Worm (Caenorhabditis elegans) whole organism, L1 larva: ENCODE data around the gene F09G2.1.

Experiments used
- C34B4.2 ChIP-seq: sonication (generic microtip); optimal IDR thresholded peaks from 2 replicates; lab custom pipeline; 2017; ENCODE audit warnings: mild to moderate bottlenecking, missing genetic modification characterization, missing compliant biosample characterization
- Y116A8C.19 ChIP-seq: sonication (generic microtip); optimal IDR thresholded peaks from 2 replicates; lab custom pipeline; 2016; ENCODE audit warnings: missing compliant biosample characterization, missing genetic modification characterization, borderline replicate concordance
- blmp-1 ChIP-seq: fragments of 150-350 bp; optimal IDR thresholded peaks from 2 replicates; lab custom pipeline; 2014; ENCODE audit warnings: missing biosample characterization, missing genetic modification characterization
- ceh-90 ChIP-seq: sonication (generic microtip); optimal IDR thresholded peaks from 2 replicates; lab custom pipeline; 2016; ENCODE audit warnings: missing genetic modification characterization, missing compliant biosample characterization
- ces-1 ChIP-seq: fragments of 150-350 bp; optimal IDR thresholded peaks from 2 replicates; lab custom pipeline; 2014; ENCODE audit warnings: missing biosample characterization, missing genetic modification reagents, missing genetic modification characterization
- dpl-1 ChIP-seq, 3 experiments: fragments of 150-350 bp in 2 of 3; sonication (generic microtip) in 1 of 3; optimal IDR thresholded peaks; 2 replicates each; lab custom pipeline; 2014 to 2017; ENCODE audit warnings: missing biosample characterization in 3 of 3, missing genetic modification characterization in 3 of 3, missing genetic modification reagents in 3 of 3
- efl-1 ChIP-seq, 4 experiments: fragments of 150-350 bp; optimal IDR thresholded peaks in 3 of 4; peaks in 1 of 4; 1 replicate in 1 of 4; 2 replicates in 3 of 4; lab custom pipeline; 2014; ENCODE audit warnings: missing biosample characterization in 2 of 4, missing genetic modification characterization in 2 of 4, missing genetic modification reagents in 2 of 4
- egl-13 ChIP-seq: sonication (generic microtip); optimal IDR thresholded peaks from 2 replicates; lab custom pipeline; 2016; ENCODE audit warnings: missing genotype, missing genetic modification reagents, missing genetic modification characterization, missing compliant biosample characterization
- egl-27 ChIP-seq, 2 experiments: fragments of 150-350 bp in 1 of 2; sonication (generic microtip); optimal IDR thresholded peaks; 3 replicates each; lab custom pipeline; 2017 to 2018; ENCODE audit warnings: missing biosample characterization in 2 of 2, missing genetic modification characterization in 2 of 2, missing genetic modification reagents in 2 of 2
- elt-2 ChIP-seq: sonication (generic microtip); optimal IDR thresholded peaks from 2 replicates; lab custom pipeline; 2016; ENCODE audit warnings: missing genetic modification characterization, mild to moderate bottlenecking, inconsistent platforms, missing compliant biosample characterization, missing genetic modification reagents
- elt-3 ChIP-seq, 6 experiments: fragments of 150-350 bp in 1 of 6; sonication (generic microtip); optimal IDR thresholded peaks; 2 replicates each; lab custom pipeline; 2017 to 2018; ENCODE audit warnings: missing biosample characterization in 6 of 6, missing genetic modification characterization in 6 of 6, inconsistent platforms in 1 of 6
- fkh-8 ChIP-seq: sonication (generic microtip); optimal IDR thresholded peaks from 2 replicates; lab custom pipeline; 2016; ENCODE audit warnings: mild to moderate bottlenecking, missing genetic modification characterization, missing compliant biosample characterization
- hlh-17 ChIP-seq: fragments of 200-800 bp; sonication (Bioruptor generic); optimal IDR thresholded peaks from 2 replicates; lab custom pipeline; 2018; ENCODE audit warnings: missing genetic modification characterization, mild to moderate bottlenecking, missing compliant biosample characterization, moderate library complexity, borderline replicate concordance
- isw-1 ChIP-seq: fragments of 200-800 bp; sonication (Bioruptor generic); IDR thresholded peaks from 2 replicates; pipeline ENCODE4 v1.3.6; 2022; ENCODE audit warnings: missing genetic modification characterization, missing compliant biosample characterization
- jun-1 ChIP-seq: fragments of 150-350 bp; optimal IDR thresholded peaks from 2 replicates; lab custom pipeline; 2014; ENCODE audit warnings: missing biosample characterization, missing genetic modification reagents, missing genetic modification characterization
- lin-14 ChIP-seq: fragments of 200-800 bp; sonication (Bioruptor generic); optimal IDR thresholded peaks from 2 replicates; lab custom pipeline; 2018; ENCODE audit warnings: mild to moderate bottlenecking, missing genetic modification characterization, moderate library complexity, missing compliant biosample characterization
- lin-15B ChIP-seq: fragments of 150-350 bp; sonication (generic microtip); optimal IDR thresholded peaks from 3 replicates; lab custom pipeline; 2014; ENCODE audit warnings: missing biosample characterization, missing genetic modification characterization
- lsy-2 ChIP-seq, 2 experiments: fragments of 150-350 bp; optimal IDR thresholded peaks; 2 replicates each; lab custom pipeline; 2014; ENCODE audit warnings: missing biosample characterization in 2 of 2, missing genetic modification characterization in 2 of 2
- mep-1 ChIP-seq: fragments of 150-350 bp; optimal IDR thresholded peaks from 2 replicates; lab custom pipeline; 2014; ENCODE audit warnings: missing biosample characterization, missing genetic modification characterization
- nhr-11 ChIP-seq: fragments of 150-350 bp; optimal IDR thresholded peaks from 2 replicates; lab custom pipeline; 2014; ENCODE audit warnings: missing biosample characterization, missing genetic modification characterization
- nhr-12 ChIP-seq: sonication (generic microtip); optimal IDR thresholded peaks from 2 replicates; lab custom pipeline; 2017; ENCODE audit warnings: missing biosample characterization, missing genetic modification characterization
- nhr-19 ChIP-seq: fragments of 200-800 bp; sonication (Bioruptor generic); conservative IDR thresholded peaks from 2 replicates; pipeline ENCODE4 v1.3.6; 2022; ENCODE audit warnings: missing genetic modification characterization, missing compliant biosample characterization
- nhr-20 ChIP-seq: sonication (generic microtip); optimal IDR thresholded peaks from 2 replicates; lab custom pipeline; 2016; ENCODE audit warnings: mild to moderate bottlenecking, missing genetic modification characterization, missing compliant biosample characterization
- nhr-47 ChIP-seq: sonication (generic microtip); optimal IDR thresholded peaks from 2 replicates; lab custom pipeline; 2016; ENCODE audit warnings: mild to moderate bottlenecking, missing genetic modification characterization, moderate library complexity, missing compliant biosample characterization
- nhr-77 ChIP-seq: fragments of 150-350 bp; optimal IDR thresholded peaks from 2 replicates; lab custom pipeline; 2014; ENCODE audit warnings: missing biosample characterization, missing genetic modification characterization
- nhr-90 ChIP-seq: sonication (generic microtip); optimal IDR thresholded peaks from 2 replicates; lab custom pipeline; 2016; ENCODE audit warnings: mild to moderate bottlenecking, missing genetic modification characterization, missing compliant biosample characterization; ENCODE audit not compliant: poor library complexity
- pag-3 ChIP-seq: sonication (generic microtip); optimal IDR thresholded peaks from 2 replicates; lab custom pipeline; 2017; ENCODE audit warnings: missing genetic modification characterization, mild to moderate bottlenecking, missing compliant biosample characterization, antibody characterized with exemption, borderline replicate concordance; ENCODE audit not compliant: insufficient read depth
- rnt-1 ChIP-seq: sonication (generic microtip); optimal IDR thresholded peaks from 2 replicates; lab custom pipeline; 2016; ENCODE audit warnings: mild to moderate bottlenecking, missing genetic modification characterization, moderate library complexity, missing compliant biosample characterization
- snpc-4 ChIP-seq: fragments of 150-350 bp; optimal IDR thresholded peaks from 2 replicates; lab custom pipeline; 2014; ENCODE audit warnings: missing biosample characterization, missing genetic modification characterization
- snu-23 ChIP-seq: sonication (generic microtip); optimal IDR thresholded peaks from 2 replicates; lab custom pipeline; 2016; ENCODE audit warnings: missing genetic modification characterization, missing compliant biosample characterization
- sptf-1 ChIP-seq: fragments of 150-350 bp; optimal IDR thresholded peaks from 2 replicates; lab custom pipeline; 2014; ENCODE audit warnings: missing biosample characterization, missing genetic modification characterization
- swsn-7 ChIP-seq: sonication (generic microtip); optimal IDR thresholded peaks from 2 replicates; lab custom pipeline; 2016; ENCODE audit warnings: missing genetic modification characterization, missing compliant biosample characterization
- tlp-1 ChIP-seq: fragments of 150-350 bp; optimal IDR thresholded peaks from 2 replicates; lab custom pipeline; 2014; ENCODE audit warnings: missing biosample characterization, missing genetic modification characterization
- unc-30 ChIP-seq: sonication (generic microtip); optimal IDR thresholded peaks from 2 replicates; lab custom pipeline; 2017; ENCODE audit warnings: missing biosample characterization, missing genetic modification characterization
- unc-86 ChIP-seq: sonication (generic microtip); optimal IDR thresholded peaks from 2 replicates; lab custom pipeline; 2016; ENCODE audit warnings: missing genetic modification characterization, missing compliant biosample characterization
- vab-15 ChIP-seq: sonication (generic microtip); optimal IDR thresholded peaks from 2 replicates; lab custom pipeline; 2017; ENCODE audit warnings: missing genotype, mild to moderate bottlenecking, missing genetic modification characterization, missing compliant biosample characterization
- xbp-1 ChIP-seq: sonication (generic microtip); optimal IDR thresholded peaks from 2 replicates; lab custom pipeline; 2016; ENCODE audit warnings: missing genetic modification characterization, missing compliant biosample characterization

Gene F09G2.1

DNA sequence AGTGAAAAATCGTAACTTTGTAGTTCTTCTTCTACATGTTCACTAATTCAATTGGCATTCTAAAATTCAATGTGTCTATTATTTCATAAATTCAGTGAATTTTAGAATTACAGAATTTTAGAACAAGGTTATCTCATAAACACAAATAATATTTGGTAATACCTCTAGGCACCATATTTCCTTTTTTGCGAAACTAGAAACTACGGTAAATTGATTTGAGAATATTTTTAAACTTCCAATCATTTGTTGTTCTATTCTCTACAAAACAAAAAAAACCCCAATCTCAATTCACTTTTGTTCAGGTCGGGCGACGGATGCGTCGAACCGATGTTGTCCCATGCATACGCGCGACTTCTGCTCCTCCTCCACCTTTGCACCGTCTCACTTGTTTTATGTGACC is at the start of gene F09G2.1:
TSS of gene F09G2.1 (plus strand) at position 301 of the 400 bp plus-strand sequence.
- no peak for TF ChIP-seq elt-2
- TF ChIP-seq nhr-77 (tag; lab: Kevin White, UChicago) = no peak
- TF ChIP-seq jun-1 (tag; lab: Kevin White, UChicago) = no peak
- no peak for TF ChIP-seq sptf-1 (tag; lab: Kevin White, UChicago)
- no peak for TF ChIP-seq egl-13
- no peak for TF ChIP-seq nhr-47 (tag; lab: Kevin White, UChicago)
- no peak for TF ChIP-seq egl-27 (tag; optimal IDR thresholded peaks at IDR 0.05; lab: Kevin White, UChicago)
- no peak for TF ChIP-seq C34B4.2
- no peak for TF ChIP-seq unc-30 (tag; lab: Kevin White, UChicago)
- no peak for TF ChIP-seq swsn-7
- TF ChIP-seq dpl-1 (GFP tag; optimal IDR thresholded peaks at IDR 0.05; lab: Kevin White, UChicago) = no peak

- no peak for TF ChIP-seq efl-1 (optimal IDR thresholded peaks at IDR 0.05; lab: Kevin White, UChicago)
- no peak for TF ChIP-seq efl-1 (GFP tag; optimal IDR thresholded peaks at IDR 0.05 in 1 of 2; lab: Kevin White, UChicago)
- peak; percentile 20 for TF ChIP-seq nhr-20 (tag; lab: Kevin White, UChicago)
- TF ChIP-seq elt-2 = peak; percentile 87
- no peak for TF ChIP-seq xbp-1 (tag; lab: Kevin White, UChicago)
- peak; percentile 76 for TF ChIP-seq tlp-1
- peak in 4 of 6 experiments; percentile 4 to 77 (median 42) for TF ChIP-seq elt-3 (tag; optimal IDR thresholded peaks at IDR 0.05; lab: Kevin White, UChicago)
- TF ChIP-seq, all 84 proteins: peak for 4
These were observed 49.5 kb upstream of the F09G2.1 start, which contains the start of gene F10D2.8 for ce11 chrV:7150570-7150969. Gene F10D2.8, minus strand, starts transcription at chrV:7150714.

DNA sequence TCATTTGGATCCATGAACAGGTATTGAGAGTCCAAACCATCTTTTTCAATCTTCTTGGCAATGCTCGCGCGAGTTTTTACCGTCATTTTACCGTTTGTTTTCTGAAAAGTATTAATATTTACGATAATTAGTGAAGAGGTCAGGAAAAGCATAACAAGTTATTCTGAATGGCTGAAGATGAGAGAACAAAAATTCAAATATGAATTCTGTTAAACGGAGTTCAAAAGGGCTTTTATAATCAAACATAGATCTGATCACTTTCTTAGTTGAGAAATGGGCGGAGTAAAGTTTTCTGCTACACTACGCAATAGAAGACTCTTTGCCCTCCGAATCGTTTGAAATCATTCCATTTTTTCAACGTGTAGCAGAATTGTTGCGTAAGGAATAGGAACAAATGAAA is 47.0 kb upstream of the F09G2.1 start, which contains the start of gene fat-7:
TSS of gene fat-7 (minus strand) at position 101 of the 400 bp plus-strand sequence.
- TF ChIP-seq efl-1 (optimal IDR thresholded peaks at IDR 0.05; lab: Kevin White, UChicago) (no peak), efl-1 (GFP tag; optimal IDR thresholded peaks at IDR 0.05 in 1 of 2; lab: Kevin White, UChicago) (peak in 1 of 2 experiments; percentile 30), ceh-90 (no peak), snpc-4 (tag; lab: Kevin White, UChicago) (no peak), blmp-1 (tag; lab: Kevin White, UChicago) (no peak), nhr-19 (GFP tag; lab: Robert Waterston, UW) (no peak), nhr-11 (no peak)

DNA sequence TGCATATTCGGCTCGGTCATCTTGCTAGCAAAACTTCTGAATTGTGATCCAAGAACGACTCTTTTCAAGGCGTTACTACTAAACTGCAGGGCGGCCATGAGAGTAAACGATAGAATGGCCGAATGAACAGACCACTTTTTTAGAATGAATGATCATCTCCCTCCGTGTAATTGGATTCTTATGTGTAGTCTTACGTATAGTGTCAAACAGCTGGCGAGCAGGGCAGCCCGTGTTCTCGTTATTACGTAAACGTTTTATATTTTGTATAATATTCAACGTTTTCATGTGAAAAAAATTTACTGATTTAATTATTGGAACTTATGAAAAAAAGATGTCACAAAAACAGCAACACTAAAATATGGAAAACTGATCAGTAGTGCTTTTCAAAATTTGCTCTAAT is 44.0 kb upstream of the F09G2.1 start, which contains the start of gene F10D2.10:
TSS of gene F10D2.10 (minus strand) at position 101 of the 400 bp plus-strand sequence.
- no peak for TF ChIP-seq isw-1 (GFP tag; lab: Robert Waterston, UW)
- TF ChIP-seq nhr-12 (tag; lab: Kevin White, UChicago) = no peak
- no peak for TF ChIP-seq nhr-11
- TF ChIP-seq rnt-1 = no peak
- TF ChIP-seq hlh-17 (GFP tag; lab: Kevin White, UChicago) = no peak
- TF ChIP-seq, all 84 proteins: peak for 0

DNA sequence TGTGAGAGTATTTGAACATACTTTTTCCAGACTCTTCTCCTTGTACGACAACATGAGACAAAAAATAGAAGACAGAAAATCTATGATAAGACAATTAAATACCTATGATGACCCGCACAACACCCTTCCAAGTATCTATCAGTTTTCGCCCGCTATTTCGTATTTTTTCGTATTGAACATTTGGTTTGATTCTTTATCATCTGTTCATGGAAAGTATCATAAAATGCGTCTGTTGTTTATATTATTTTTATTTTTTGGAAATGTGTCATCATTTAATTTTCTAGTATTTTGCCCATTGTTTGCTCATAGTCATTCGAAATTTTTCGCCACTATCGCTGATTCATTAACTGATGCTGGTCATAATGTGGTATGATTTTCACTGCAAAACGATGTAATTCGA is 42.9 kb upstream of the F09G2.1 start, which contains the start of gene ugt-39:
TSS of gene ugt-39 (plus strand) at position 54 of the 400 bp plus-strand sequence.
- TF ChIP-seq lin-14 (GFP tag; lab: Kevin White, UChicago) (peak; percentile 41), Y116A8C.19 (no peak), nhr-20 (tag; lab: Kevin White, UChicago) (peak; percentile 20), elt-3 (tag; optimal IDR thresholded peaks at IDR 0.05; lab: Kevin White, UChicago) (peak in 3 of 6 experiments; percentile 17 to 42 (median 41)), ces-1 (no peak), unc-86 (tag; lab: Kevin White, UChicago) (no peak), vab-15 (no peak), dpl-1 (GFP tag; optimal IDR thresholded peaks at IDR 0.05; lab: Kevin White, UChicago) (no peak), lin-15B (no peak), lsy-2 (tag; optimal IDR thresholded peaks at IDR 0.05; lab: Kevin White, UChicago) (no peak), mep-1 (tag; lab: Kevin White, UChicago) (no peak), pag-3 (tag; lab: Kevin White, UChicago) (no peak), elt-2 (peak; percentile 62), snu-23 (GFP tag; lab: Kevin White, UChicago) (peak; percentile 5), fkh-8 (tag; lab: Kevin White, UChicago) (no peak), nhr-90 (no peak)
- TF ChIP-seq, all 84 proteins: peak for 5
